Fruit fly (Drosophila melanogaster): ENCODE data around the gene Cdk12.

dm6 chr3L:21501928-21502327 lies 14.2 kb upstream of the Cdk12 start:
- TF ChIP-seq insv (optimal IDR thresholded peaks at IDR 0.05), result no peak
- no peak for TF ChIP-seq h (optimal IDR thresholded peaks at IDR 0.05)
- no peak for TF ChIP-seq psq (optimal IDR thresholded peaks at IDR 0.05)
- TF ChIP-seq Myc (optimal IDR thresholded peaks at IDR 0.05), result no peak
- TF ChIP-seq ttk (optimal IDR thresholded peaks at IDR 0.05), result no peak
- TF ChIP-seq Sin3A (optimal IDR thresholded peaks at IDR 0.05), result no peak
